Fruit fly (Drosophila melanogaster) whole organism, wandering third instar larva: ENCODE data around the gene Pax.

Source experiments
- Vsx2 ChIP-seq: fragments of 200-300, 225-300 bp; sonication (Bioruptor generic); optimal IDR thresholded peaks from 2 replicates; lab custom pipeline; 2018; ENCODE audit warnings: missing biosample characterization, missing genetic modification characterization; ENCODE audit not compliant: partially characterized antibody
- psq ChIP-seq: fragments of 200-800 bp; sonication (Bioruptor generic); optimal IDR thresholded peaks from 3 replicates; lab custom pipeline; 2017; ENCODE audit warnings: missing biosample characterization, mild to moderate bottlenecking, missing genetic modification characterization, moderate library complexity
- tai ChIP-seq: sonication (Bioruptor generic); optimal IDR thresholded peaks from 2 replicates; lab custom pipeline; 2016; ENCODE audit warnings: missing biosample characterization, missing genetic modification characterization

- TF ChIP-seq psq (GFP tag; lab: Kevin White, UChicago) (no peak), tai (no peak), Vsx2 (GFP tag; lab: Kevin White, UChicago) (no peak)
Measured at dm6 chr2L:19403398-19403797, 23.0 kb downstream of the Pax start.
